Fruit fly (Drosophila melanogaster) whole organism, embryonic: ENCODE results near the gene Cdk1.

ENCODE experiments used
- Aef1 ChIP-seq: fragments of 200-800 bp; sonication (Bioruptor generic); IDR thresholded peaks from 3 replicates; pipeline ENCODE4 v1.3.6; 2022; ENCODE audit warnings: missing biosample characterization, missing genetic modification characterization
- BEAF-32 ChIP-seq: fragments of 200-800 bp; sonication (Bioruptor generic); optimal IDR thresholded peaks from 3 replicates; lab custom pipeline; 2017; ENCODE audit warnings: missing biosample characterization, missing genetic modification characterization, mild to moderate bottlenecking, moderate library complexity, missing genetic modification reagents
- CG11398 ChIP-seq: fragments of 200-800 bp; sonication (Bioruptor generic); optimal IDR thresholded peaks from 2 replicates; lab custom pipeline; 2016; ENCODE audit warnings: missing biosample characterization, missing genetic modification characterization
- CG11504 ChIP-seq: fragments of 200-800 bp; sonication (Bioruptor generic); optimal IDR thresholded peaks from 3 replicates; lab custom pipeline; 2019; ENCODE audit warnings: missing biosample characterization, mild to moderate bottlenecking, missing genetic modification characterization, moderate library complexity
- CG14710 ChIP-seq: fragments of 200-800 bp; sonication (Bioruptor generic); optimal IDR thresholded peaks from 3 replicates; lab custom pipeline; 2019; ENCODE audit warnings: missing biosample characterization, mild to moderate bottlenecking, missing genetic modification characterization, moderate library complexity
- CG1602 ChIP-seq: fragments of 200-800 bp; sonication (Bioruptor generic); optimal IDR thresholded peaks from 3 replicates; lab custom pipeline; 2016; ENCODE audit warnings: missing biosample characterization, missing genetic modification characterization
- CG1832 ChIP-seq: fragments of 200-800 bp; sonication (Bioruptor generic); optimal IDR thresholded peaks from 2 replicates; lab custom pipeline; 2017; ENCODE audit warnings: missing biosample characterization, mild to moderate bottlenecking, missing genetic modification characterization, inconsistent platforms
- CG31224 ChIP-seq: fragments of 200-800 bp; sonication (Bioruptor generic); IDR thresholded peaks from 2 replicates; pipeline ENCODE4 v1.3.6; 2022; ENCODE audit warnings: missing biosample characterization, missing genetic modification characterization
- CG31388 ChIP-seq: fragments of 200-800 bp; sonication (Bioruptor generic); optimal IDR thresholded peaks from 2 replicates; lab custom pipeline; 2016; ENCODE audit warnings: missing biosample characterization, missing genetic modification characterization
- CG34224 ChIP-seq: fragments of 200-800 bp; sonication (Bioruptor generic); IDR thresholded peaks from 3 replicates; pipeline ENCODE4 v1.3.6; 2022; ENCODE audit warnings: missing biosample characterization, missing genetic modification characterization; ENCODE audit not compliant: partially characterized antibody
- CG4707 ChIP-seq: fragments of 200-800 bp; sonication (Bioruptor generic); optimal IDR thresholded peaks from 2 replicates; lab custom pipeline; 2018; ENCODE audit warnings: missing biosample characterization, mild to moderate bottlenecking, missing genetic modification characterization, moderate library complexity
- CG4820 ChIP-seq: fragments of 200-800 bp; sonication (Bioruptor generic); optimal IDR thresholded peaks from 3 replicates; lab custom pipeline; 2016; ENCODE audit warnings: missing biosample characterization, missing genetic modification characterization
- CG6272 ChIP-seq: fragments of 200-800 bp; sonication (Bioruptor generic); IDR thresholded peaks from 2 replicates; pipeline ENCODE4 v1.3.6; 2022; ENCODE audit warnings: missing biosample characterization, missing genetic modification characterization
- CG6683 ChIP-seq: fragments of 200-800 bp; sonication (Bioruptor generic); optimal IDR thresholded peaks from 2 replicates; lab custom pipeline; 2017; ENCODE audit warnings: missing biosample characterization, mild to moderate bottlenecking, missing genetic modification characterization, missing genetic modification reagents
- CG6791 ChIP-seq: fragments of 200-800 bp; sonication (Bioruptor generic); IDR thresholded peaks from 3 replicates; pipeline ENCODE4 v1.3.6; 2022; ENCODE audit warnings: missing biosample characterization, missing genetic modification characterization; ENCODE audit not compliant: partially characterized antibody
- CG7963 ChIP-seq: fragments of 200-800 bp; sonication (Bioruptor generic); IDR thresholded peaks from 3 replicates; pipeline ENCODE4 v1.3.6; 2022; ENCODE audit warnings: missing biosample characterization, missing genetic modification characterization; ENCODE audit not compliant: partially characterized antibody
- CG9215 ChIP-seq: fragments of 200-800 bp; sonication (Bioruptor generic); IDR thresholded peaks from 2 replicates; pipeline ENCODE4 v1.3.6; 2022; ENCODE audit warnings: missing biosample characterization, missing genetic modification characterization
- CG9817 ChIP-seq: fragments of 200-800 bp; sonication (Bioruptor generic); optimal IDR thresholded peaks from 2 replicates; lab custom pipeline; 2018; ENCODE audit warnings: missing biosample characterization, mild to moderate bottlenecking, missing genetic modification characterization, moderate library complexity
- CG9932 ChIP-seq: fragments of 200-800 bp; sonication (Bioruptor generic); IDR thresholded peaks from 2 replicates; pipeline ENCODE4 v1.3.6; 2022; ENCODE audit warnings: missing biosample characterization, missing genetic modification characterization
- CHES-1-like ChIP-seq: fragments of 200-800 bp; sonication (Bioruptor generic); optimal IDR thresholded peaks from 2 replicates; lab custom pipeline; 2016; ENCODE audit warnings: missing biosample characterization, missing genetic modification characterization
- Chrac-16 ChIP-seq: fragments of 200-800 bp; sonication (Bioruptor generic); optimal IDR thresholded peaks from 3 replicates; lab custom pipeline; 2016; ENCODE audit warnings: missing biosample characterization, missing genetic modification characterization
- Deaf1 ChIP-seq: fragments of 200-800 bp; optimal IDR thresholded peaks from 3 replicates; lab custom pipeline; 2019; ENCODE audit warnings: missing biosample characterization, mild to moderate bottlenecking, missing genetic modification characterization, moderate library complexity
- E2f2 ChIP-seq: fragments of 200-800 bp; sonication (Bioruptor generic); IDR thresholded peaks from 2 replicates; pipeline ENCODE4 v1.3.6; 2022; ENCODE audit warnings: missing biosample characterization, missing genetic modification characterization
- HLHmδ ChIP-seq: fragments of 200-800 bp; sonication (Bioruptor generic); optimal IDR thresholded peaks from 2 replicates; lab custom pipeline; 2018; ENCODE audit warnings: missing biosample characterization, mild to moderate bottlenecking, missing genetic modification characterization, moderate library complexity
- Hr39 ChIP-seq: fragments of >200 bp; optimal IDR thresholded peaks from 2 replicates; lab custom pipeline; 2017
- Hr78 ChIP-seq, 2 experiments: fragments of 200-800 bp in 1 of 2; fragments of >200 bp in 1 of 2; sonication (Bioruptor generic) in 1 of 2; optimal IDR thresholded peaks; 2 replicates each; lab custom pipeline; 2017 to 2019; ENCODE audit warnings: missing biosample characterization in 2 of 2, missing genetic modification characterization in 2 of 2, mild to moderate bottlenecking in 1 of 2, moderate library complexity in 1 of 2
- Mrtf ChIP-seq: fragments of 200-800 bp; sonication (Bioruptor generic); IDR thresholded peaks from 3 replicates; pipeline ENCODE4 v1.3.6; 2022; ENCODE audit warnings: missing biosample characterization, missing genetic modification characterization
- NfI ChIP-seq: fragments of 200-800 bp; sonication (Bioruptor generic); optimal IDR thresholded peaks from 3 replicates; lab custom pipeline; 2018; ENCODE audit warnings: missing biosample characterization, mild to moderate bottlenecking, missing genetic modification characterization, moderate library complexity
- Opbp ChIP-seq: fragments of 200-800 bp; sonication (Bioruptor generic); IDR thresholded peaks from 3 replicates; pipeline ENCODE4 v1.3.6; 2022; ENCODE audit warnings: missing biosample characterization, missing genetic modification characterization; ENCODE audit not compliant: partially characterized antibody
- Optix ChIP-seq: fragments of 200-800 bp; sonication (Bioruptor generic); IDR thresholded peaks from 3 replicates; pipeline ENCODE4 v1.3.6; 2022; ENCODE audit warnings: missing biosample characterization, missing genetic modification characterization
- Ptx1 ChIP-seq: fragments of 200-800 bp; sonication (Bioruptor generic); IDR thresholded peaks from 2 replicates; pipeline ENCODE4 v1.3.6; 2022; ENCODE audit warnings: missing biosample characterization, missing genetic modification characterization
- Sin3A ChIP-seq: fragments of >200 bp; optimal IDR thresholded peaks from 2 replicates; lab custom pipeline; 2018
- Taf1 ChIP-seq: fragments of 200-800 bp; sonication (Bioruptor generic); IDR thresholded peaks from 2 replicates; pipeline ENCODE4 v1.3.6; 2022; ENCODE audit warnings: missing biosample characterization, missing genetic modification characterization
- az2 ChIP-seq: fragments of 200-800 bp; sonication (Bioruptor generic); optimal IDR thresholded peaks from 3 replicates; lab custom pipeline; 2016; ENCODE audit warnings: missing biosample characterization, missing genetic modification characterization
- cad ChIP-seq: fragments of >200 bp; optimal IDR thresholded peaks from 2 replicates; lab custom pipeline; 2017; ENCODE audit warnings: missing biosample characterization, missing genetic modification characterization
- chm ChIP-seq: fragments of 200-800 bp; sonication (Bioruptor generic); IDR thresholded peaks from 2 replicates; pipeline ENCODE4 v1.3.6; 2022; ENCODE audit warnings: missing biosample characterization, missing genetic modification characterization
- ci ChIP-seq: fragments of 200-800 bp; sonication (Bioruptor generic); IDR thresholded peaks from 3 replicates; pipeline ENCODE4 v1.3.6; 2022; ENCODE audit warnings: missing biosample characterization, missing genetic modification characterization
- dimm ChIP-seq: fragments of 200-800 bp; sonication (Bioruptor generic); IDR thresholded peaks from 2 replicates; pipeline ENCODE4 v1.3.6; 2022; ENCODE audit warnings: missing biosample characterization, missing genetic modification characterization
- disco-r ChIP-seq: fragments of 200-800 bp; sonication (Bioruptor generic); optimal IDR thresholded peaks from 2 replicates; lab custom pipeline; 2016; ENCODE audit warnings: missing biosample characterization, missing genetic modification characterization
- gcm ChIP-seq: fragments of 200-800 bp; sonication (Bioruptor generic); optimal IDR thresholded peaks from 2 replicates; lab custom pipeline; 2019; ENCODE audit warnings: missing biosample characterization, mild to moderate bottlenecking, missing genetic modification characterization, moderate library complexity
- grau ChIP-seq: fragments of 200-800 bp; optimal IDR thresholded peaks from 3 replicates; lab custom pipeline; 2019; ENCODE audit warnings: missing biosample characterization, mild to moderate bottlenecking, missing genetic modification characterization, moderate library complexity
- ken ChIP-seq: fragments of 200-800 bp; sonication (Bioruptor generic); IDR thresholded peaks from 3 replicates; pipeline ENCODE4 v1.3.6; 2022; ENCODE audit warnings: missing biosample characterization, missing genetic modification characterization
- odd ChIP-seq: fragments of 200-800 bp; sonication (Bioruptor generic); optimal IDR thresholded peaks from 2 replicates; lab custom pipeline; 2017; ENCODE audit warnings: missing biosample characterization, mild to moderate bottlenecking, missing genetic modification characterization
- otp ChIP-seq: fragments of 200-800 bp; sonication (Bioruptor generic); IDR thresholded peaks from 3 replicates; pipeline ENCODE4, ENCODE4 v1.3.6; 2022; ENCODE audit warnings: missing biosample characterization, missing genetic modification characterization
- pb ChIP-seq: fragments of 200-800 bp; sonication (Bioruptor generic); optimal IDR thresholded peaks from 3 replicates; lab custom pipeline; 2016; ENCODE audit warnings: missing biosample characterization, missing genetic modification characterization
- salm ChIP-seq: fragments of 200-800 bp; sonication (Bioruptor generic); optimal IDR thresholded peaks from 2 replicates; lab custom pipeline; 2018; ENCODE audit warnings: missing biosample characterization, mild to moderate bottlenecking, missing genetic modification characterization
- sisA ChIP-seq: fragments of 200-800 bp; sonication (Bioruptor generic); IDR thresholded peaks from 2 replicates; pipeline ENCODE4 v1.3.6; 2022; ENCODE audit warnings: missing biosample characterization, missing genetic modification characterization
- trh ChIP-seq: fragments of 200-800 bp; sonication (Bioruptor generic); optimal IDR thresholded peaks from 2 replicates; lab custom pipeline; 2016; ENCODE audit warnings: missing biosample characterization, missing genetic modification characterization
- vfl ChIP-seq: fragments of 200-800 bp; sonication (Bioruptor generic); optimal IDR thresholded peaks from 2 replicates; lab custom pipeline; 2016; ENCODE audit warnings: missing biosample characterization, missing genetic modification characterization
- wor ChIP-seq: fragments of 200-800 bp; sonication (Bioruptor generic); IDR thresholded peaks from 2 replicates; pipeline ENCODE4 v1.3.6; 2022; ENCODE audit warnings: missing biosample characterization, missing genetic modification characterization
- z ChIP-seq: fragments of 200-800 bp; sonication (Bioruptor generic); IDR thresholded peaks from 3 replicates; pipeline ENCODE4 v1.3.6; 2022; ENCODE audit warnings: missing biosample characterization, missing genetic modification characterization

Gene Cdk1

dm6 chr2L:10428528-10428927 lies 42.5 kb upstream of the Cdk1 start, which contains the start of gene CG5188 (continued):
- TF ChIP-seq CG11504 (tag; lab: Kevin White, UChicago) (peak; percentile 65), az2 (GFP tag; lab: Kevin White, UChicago) (peak; percentile 68), CG9817 (tag; lab: Kevin White, UChicago) (no peak), z (GFP tag; lab: Robert Waterston, UW) (no peak), grau (tag; lab: Kevin White, UChicago) (peak; percentile 69), odd (GFP tag; lab: Kevin White, UChicago) (no peak), E2f2 (peak; percentile 36; the same call in 1 of the 2 replicates), CG9215 (no peak), gcm (peak; percentile 42), CG1832 (no peak), salm (peak; percentile 7), ken (GFP tag; lab: Robert Waterston, UW) (peak; percentile 27; the same call in 1 of the 3 replicates), CG31224 (GFP tag; lab: Robert Waterston, UW) (0 out of 2 replicates have a peak, but pooled peaks have one; percentile 27), Hr78 (GFP tag; optimal IDR thresholded peaks at IDR 0.05; lab: Kevin White, UChicago) (no peak), CG34224 (0 out of 3 replicates have a peak, but pooled peaks have one; percentile 39), CG4707 (GFP tag; lab: Kevin White, UChicago) (no peak), ci (GFP tag; lab: Robert Waterston, UW) (peak; percentile 73; the same call in 2 of the 3 replicates), CHES-1-like (GFP tag; lab: Kevin White, UChicago) (peak; percentile 20), wor (GFP tag; lab: Robert Waterston, UW) (no peak), CG6791 (GFP tag; lab: Robert Waterston, UW) (0 out of 3 replicates have a peak, but pooled peaks have one; percentile 45), HLHmδ (no peak), chm (GFP tag; lab: Robert Waterston, UW) (no peak), Optix (no peak), NfI (peak; percentile 47), Deaf1 (tag; lab: Kevin White, UChicago) (no peak), Ptx1 (GFP tag; lab: Robert Waterston, UW) (no peak), CG31388 (no peak), dimm (GFP tag; lab: Robert Waterston, UW) (no peak), BEAF-32 (peak; percentile 12), CG14710 (peak; percentile 42), CG4820 (peak; percentile 31), CG6683 (no peak), CG1602 (GFP tag; lab: Kevin White, UChicago) (peak; percentile 45), Taf1 (GFP tag; lab: Robert Waterston, UW) (0 out of 2 replicates have a peak, but pooled peaks have one; percentile 29), Opbp (GFP tag; lab: Robert Waterston, UW) (no peak), cad (no peak), CG6272 (GFP tag; lab: Robert Waterston, UW) (no peak), vfl (GFP tag; lab: Kevin White, UChicago) (peak; percentile 28), sisA (GFP tag; lab: Robert Waterston, UW) (no peak; the same call in 1 of the 2 replicates), Mrtf (no peak), Aef1 (GFP tag; lab: Robert Waterston, UW) (peak; percentile 45; the same call in 1 of the 3 replicates), trh (GFP tag; lab: Kevin White, UChicago) (no peak), disco-r (no peak), CG7963 (no peak), Hr39 (lab: Kevin White, UChicago) (no peak), Chrac-16 (GFP tag; lab: Kevin White, UChicago) (peak; percentile 19), CG11398 (no peak), otp (GFP tag; lab: Robert Waterston, UW) (0 out of 3 replicates have a peak, but pooled peaks have one; percentile 25), Sin3A (lab: Kevin White, UChicago) (no peak), CG9932 (GFP tag; lab: Robert Waterston, UW) (peak; percentile 62; the same call in 1 of the 2 replicates), pb (GFP tag; lab: Kevin White, UChicago) (no peak)
